Fruit fly (Drosophila melanogaster) whole organism, embryonic: ENCODE data around the gene CG5087.

Experiments used
- CG10321 ChIP-seq: fragments of 200-800 bp; sonication (Bioruptor generic); IDR thresholded peaks from 2 replicates; pipeline ENCODE4 v1.3.6; 2022; ENCODE audit warnings: missing biosample characterization, missing genetic modification characterization
- CG10654 ChIP-seq: fragments of 200-800 bp; sonication (Bioruptor generic); optimal IDR thresholded peaks from 2 replicates; lab custom pipeline; 2016; ENCODE audit warnings: missing biosample characterization, missing genetic modification characterization
- CG11247 ChIP-seq: fragments of 200-800 bp; sonication (Bioruptor generic); IDR thresholded peaks from 2 replicates; pipeline ENCODE4 v1.3.6; 2022; ENCODE audit warnings: missing biosample characterization, missing genetic modification characterization
- CG11695 ChIP-seq: fragments of 200-800 bp; sonication (Bioruptor generic); IDR thresholded peaks from 3 replicates; pipeline ENCODE4 v1.3.6; 2022; ENCODE audit warnings: missing biosample characterization, missing genetic modification characterization
- CG12104 ChIP-seq: fragments of 200-800 bp; sonication (Bioruptor generic); optimal IDR thresholded peaks from 3 replicates; lab custom pipeline; 2016; ENCODE audit warnings: missing biosample characterization, missing genetic modification characterization
- CG12155 ChIP-seq: fragments of 200-800 bp; sonication (Bioruptor generic); optimal IDR thresholded peaks from 3 replicates; lab custom pipeline; 2016; ENCODE audit warnings: missing biosample characterization, missing genetic modification characterization
- CG12299 ChIP-seq: fragments of 200-800 bp; sonication (Bioruptor generic); optimal IDR thresholded peaks from 2 replicates; lab custom pipeline; 2018; ENCODE audit warnings: missing biosample characterization, mild to moderate bottlenecking, missing genetic modification characterization
- CG14441 ChIP-seq: fragments of 200-800 bp; sonication (Bioruptor generic); IDR thresholded peaks from 2 replicates; pipeline ENCODE4 v1.3.6; 2022; ENCODE audit warnings: missing biosample characterization, missing genetic modification characterization
- CG15696 ChIP-seq: fragments of 200-800 bp; sonication (Bioruptor generic); optimal IDR thresholded peaks from 2 replicates; lab custom pipeline; 2019; ENCODE audit warnings: missing biosample characterization, mild to moderate bottlenecking, missing genetic modification characterization, moderate library complexity
- CG16813 ChIP-seq: fragments of 200-800 bp; sonication (Bioruptor generic); IDR thresholded peaks from 3 replicates; pipeline ENCODE4 v1.3.6; 2022; ENCODE audit warnings: missing biosample characterization, missing genetic modification characterization; ENCODE audit not compliant: partially characterized antibody
- CG17361 ChIP-seq: fragments of 200-800 bp; sonication (Bioruptor generic); IDR thresholded peaks from 3 replicates; pipeline ENCODE4 v1.3.6; 2022; ENCODE audit warnings: missing biosample characterization, missing genetic modification characterization
- CG17612 ChIP-seq: fragments of 200-800 bp; sonication (Bioruptor generic); IDR thresholded peaks from 2 replicates; pipeline ENCODE4 v1.3.6; 2022; ENCODE audit warnings: missing biosample characterization, missing genetic modification characterization
- CG18262 ChIP-seq: fragments of 200-800 bp; optimal IDR thresholded peaks from 3 replicates; lab custom pipeline; 2019; ENCODE audit warnings: missing biosample characterization, mild to moderate bottlenecking, missing genetic modification characterization, moderate library complexity
- CG18764 ChIP-seq: fragments of 200-800 bp; sonication (Bioruptor generic); optimal IDR thresholded peaks from 3 replicates; lab custom pipeline; 2016; ENCODE audit warnings: missing biosample characterization, missing genetic modification characterization
- CG2129 ChIP-seq: fragments of 200-800 bp; sonication (Bioruptor generic); IDR thresholded peaks from 2 replicates; pipeline ENCODE4 v1.3.6; 2022; ENCODE audit warnings: missing biosample characterization, missing genetic modification characterization; ENCODE audit not compliant: partially characterized antibody
- CG3065 ChIP-seq: fragments of 200-800 bp; sonication (Bioruptor generic); optimal IDR thresholded peaks from 2 replicates; lab custom pipeline; 2016; ENCODE audit warnings: missing biosample characterization, missing genetic modification characterization
- CG3995 ChIP-seq: fragments of 200-800 bp; sonication (Bioruptor generic); optimal IDR thresholded peaks from 3 replicates; lab custom pipeline; 2016; ENCODE audit warnings: missing biosample characterization, missing genetic modification characterization
- CG4424 ChIP-seq: fragments of 200-800 bp; sonication (Bioruptor generic); optimal IDR thresholded peaks from 3 replicates; lab custom pipeline; 2016; ENCODE audit warnings: missing biosample characterization, missing genetic modification characterization
- CG4854 ChIP-seq: fragments of 200-800 bp; sonication (Bioruptor generic); optimal IDR thresholded peaks from 2 replicates; lab custom pipeline; 2016; ENCODE audit warnings: missing biosample characterization, missing genetic modification characterization, inconsistent platforms
- CG7271 ChIP-seq: fragments of 200-800 bp; sonication (Bioruptor generic); optimal IDR thresholded peaks from 2 replicates; lab custom pipeline; 2018; ENCODE audit warnings: missing biosample characterization, mild to moderate bottlenecking, missing genetic modification characterization, moderate library complexity
- CG8290 ChIP-seq, 3 experiments: fragments of 200-800 bp; sonication (Bioruptor generic); optimal IDR thresholded peaks; 2 replicates each; lab custom pipeline; 2016 to 2019; ENCODE audit warnings: missing biosample characterization in 3 of 3, missing genetic modification characterization in 3 of 3, mild to moderate bottlenecking in 2 of 3, moderate library complexity in 1 of 3
- CG8765 ChIP-seq: fragments of 200-800 bp; sonication (Bioruptor generic); IDR thresholded peaks from 2 replicates; pipeline ENCODE4 v1.3.6; 2022; ENCODE audit warnings: missing biosample characterization, missing genetic modification characterization
- Ets65A ChIP-seq: fragments of 200-800 bp; sonication (Bioruptor generic); peaks from one replicate; lab custom pipeline; 2016; ENCODE audit warnings: missing biosample characterization, missing genetic modification characterization
- Fer1 ChIP-seq: fragments of 200-800 bp; sonication (Bioruptor generic); optimal IDR thresholded peaks from 2 replicates; lab custom pipeline; 2017; ENCODE audit warnings: missing biosample characterization, mild to moderate bottlenecking, missing genetic modification characterization
- Hand ChIP-seq: fragments of 200-800 bp; sonication (Bioruptor generic); optimal IDR thresholded peaks from 2 replicates; lab custom pipeline; 2017; ENCODE audit warnings: mild to moderate bottlenecking, missing biosample characterization, missing genetic modification reagents, missing genetic modification characterization
- Hey ChIP-seq: fragments of 200-800 bp; sonication (Bioruptor generic); optimal IDR thresholded peaks from 3 replicates; lab custom pipeline; 2018; ENCODE audit warnings: missing biosample characterization, mild to moderate bottlenecking, missing genetic modification characterization
- Hr78 ChIP-seq, 2 experiments: fragments of 200-800 bp in 1 of 2; fragments of >200 bp in 1 of 2; sonication (Bioruptor generic) in 1 of 2; optimal IDR thresholded peaks; 2 replicates each; lab custom pipeline; 2017 to 2019; ENCODE audit warnings: missing biosample characterization in 2 of 2, missing genetic modification characterization in 2 of 2, mild to moderate bottlenecking in 1 of 2, moderate library complexity in 1 of 2
- Nf-YB ChIP-seq: fragments of 200-800 bp; sonication (Bioruptor generic); optimal IDR thresholded peaks from 3 replicates; lab custom pipeline; 2019; ENCODE audit warnings: missing biosample characterization, mild to moderate bottlenecking, missing genetic modification characterization, moderate library complexity
- Oli ChIP-seq: fragments of 200-800 bp; sonication (Bioruptor generic); optimal IDR thresholded peaks from 2 replicates; lab custom pipeline; 2018; ENCODE audit warnings: missing biosample characterization, mild to moderate bottlenecking, missing genetic modification characterization, moderate library complexity
- Rx ChIP-seq: fragments of 200-800 bp; sonication (Bioruptor generic); IDR thresholded peaks from 2 replicates; pipeline ENCODE4 v1.3.6; 2022; ENCODE audit warnings: missing biosample characterization, missing genetic modification characterization
- Trl ChIP-seq, 3 experiments: fragments of >200 bp in 2 of 3; fragments of 200-800 bp in 1 of 3; sonication (Bioruptor generic) in 1 of 3; optimal IDR thresholded peaks; 2 replicates in 1 of 3; 3 replicates in 2 of 3; lab custom pipeline; 2016 to 2017; ENCODE audit warnings: missing biosample characterization in 1 of 3, missing genetic modification characterization in 1 of 3
- ara ChIP-seq: fragments of 200-800 bp; sonication (Bioruptor generic); IDR thresholded peaks from 2 replicates; pipeline ENCODE4 v1.3.6; 2022; ENCODE audit warnings: missing biosample characterization, missing genetic modification characterization
- cad ChIP-seq: fragments of >200 bp; optimal IDR thresholded peaks from 2 replicates; lab custom pipeline; 2017; ENCODE audit warnings: missing biosample characterization, missing genetic modification characterization
- chn ChIP-seq: fragments of 200-800 bp; sonication (Bioruptor generic); optimal IDR thresholded peaks from 2 replicates; lab custom pipeline; 2016; ENCODE audit warnings: missing biosample characterization, missing genetic modification characterization
- da ChIP-seq: fragments of 200-800 bp; sonication (Bioruptor generic); optimal IDR thresholded peaks from 2 replicates; lab custom pipeline; 2016; ENCODE audit warnings: missing biosample characterization, missing genetic modification characterization
- hbn ChIP-seq: fragments of 200-800 bp; sonication (Bioruptor generic); IDR thresholded peaks from 2 replicates; pipeline ENCODE4 v1.3.6; 2022; ENCODE audit warnings: missing biosample characterization, missing genetic modification characterization; ENCODE audit not compliant: partially characterized antibody
- ind ChIP-seq: fragments of 200-800 bp; sonication (Bioruptor generic); optimal IDR thresholded peaks from 3 replicates; lab custom pipeline; 2016; ENCODE audit warnings: missing biosample characterization, missing genetic modification characterization
- lola ChIP-seq, 3 experiments: fragments of >200 bp in 2 of 3; fragments of 200-800 bp in 1 of 3; sonication (Bioruptor generic) in 1 of 3; optimal IDR thresholded peaks; 2 replicates each; lab custom pipeline; 2017 to 2019; ENCODE audit warnings: missing biosample characterization in 3 of 3, missing genetic modification characterization in 3 of 3, mild to moderate bottlenecking in 1 of 3, moderate library complexity in 1 of 3
- nerfin-1 ChIP-seq: fragments of 200-800 bp; sonication (Bioruptor generic); optimal IDR thresholded peaks from 3 replicates; lab custom pipeline; 2019; ENCODE audit warnings: missing biosample characterization, mild to moderate bottlenecking, missing genetic modification characterization, moderate library complexity
- nom ChIP-seq: fragments of 200-800 bp; sonication (Bioruptor generic); optimal IDR thresholded peaks from 2 replicates; lab custom pipeline; 2017; ENCODE audit warnings: missing biosample characterization, missing genetic modification characterization, mild to moderate bottlenecking, moderate library complexity, missing genetic modification reagents
- pb ChIP-seq: fragments of 200-800 bp; sonication (Bioruptor generic); optimal IDR thresholded peaks from 3 replicates; lab custom pipeline; 2016; ENCODE audit warnings: missing biosample characterization, missing genetic modification characterization
- phol ChIP-seq: fragments of 200-800 bp; sonication (Bioruptor generic); optimal IDR thresholded peaks from 3 replicates; lab custom pipeline; 2018; ENCODE audit warnings: missing biosample characterization, mild to moderate bottlenecking, missing genetic modification characterization, moderate library complexity
- pros ChIP-seq: fragments of 200-800 bp; sonication (Bioruptor generic); optimal IDR thresholded peaks from 3 replicates; lab custom pipeline; 2019; ENCODE audit warnings: missing biosample characterization, mild to moderate bottlenecking, missing genetic modification characterization, moderate library complexity
- sisA ChIP-seq: fragments of 200-800 bp; sonication (Bioruptor generic); IDR thresholded peaks from 2 replicates; pipeline ENCODE4 v1.3.6; 2022; ENCODE audit warnings: missing biosample characterization, missing genetic modification characterization
- stc ChIP-seq: fragments of 200-800 bp; sonication (Bioruptor generic); IDR thresholded peaks from 2 replicates; pipeline ENCODE4 v1.3.6; 2022; ENCODE audit warnings: missing biosample characterization, missing genetic modification characterization
- tap ChIP-seq: fragments of 200-800 bp; optimal IDR thresholded peaks from 3 replicates; lab custom pipeline; 2019; ENCODE audit warnings: missing biosample characterization, mild to moderate bottlenecking, missing genetic modification characterization, moderate library complexity
- tll ChIP-seq, 2 experiments: fragments of 200-800 bp in 1 of 2; fragments of >200 bp in 1 of 2; sonication (Bioruptor generic) in 1 of 2; optimal IDR thresholded peaks; 2 replicates each; lab custom pipeline; 2017 to 2019; ENCODE audit warnings: missing biosample characterization in 2 of 2, missing genetic modification characterization in 2 of 2, mild to moderate bottlenecking in 1 of 2, moderate library complexity in 1 of 2
- zen ChIP-seq: fragments of 200-800 bp; sonication (Bioruptor generic); optimal IDR thresholded peaks from 3 replicates; lab custom pipeline; 2018; ENCODE audit warnings: missing biosample characterization, mild to moderate bottlenecking, missing genetic modification characterization, moderate library complexity

The CG5087 gene

dm6 chr3L:8953199-8953956 is 44.6 kb upstream of the CG5087 start (continued):
- no peak for TF ChIP-seq CG4854 (GFP tag; lab: Kevin White, UChicago)
- no peak for TF ChIP-seq cad (GFP tag; lab: Kevin White, UChicago)
- no peak for TF ChIP-seq CG7271 (tag; lab: Kevin White, UChicago)
- no peak for TF ChIP-seq CG8765 (GFP tag; lab: Robert Waterston, UW)
- TF ChIP-seq phol (tag; lab: Kevin White, UChicago), result peak; percentile 73
- TF ChIP-seq CG11695 (GFP tag; lab: Robert Waterston, UW), result peak; percentile 50; the same call in 1 of the 3 replicates
- TF ChIP-seq CG18262 (tag; lab: Kevin White, UChicago), result peak; percentile 78
- no peak for TF ChIP-seq Rx (GFP tag; lab: Robert Waterston, UW)
- TF ChIP-seq CG11247 (GFP tag; lab: Robert Waterston, UW), result no peak
- no peak for TF ChIP-seq CG3065
- no peak for TF ChIP-seq zen (tag; lab: Kevin White, UChicago)
- no peak for TF ChIP-seq Hey (tag; lab: Kevin White, UChicago)
- TF ChIP-seq CG10654 (GFP tag; lab: Kevin White, UChicago), result peak; percentile 4
- peak; percentile 32 for TF ChIP-seq CG15696 (tag; lab: Kevin White, UChicago)
- no peak for TF ChIP-seq Trl (optimal IDR thresholded peaks at IDR 0.05; lab: Kevin White, UChicago)
- TF ChIP-seq Trl (GFP tag; optimal IDR thresholded peaks at IDR 0.05; lab: Kevin White, UChicago), result peak; percentile 22
- TF ChIP-seq hbn (GFP tag; lab: Robert Waterston, UW), result no peak
- TF ChIP-seq Ets65A (GFP tag; lab: Kevin White, UChicago), result peak; percentile 46
- no peak for TF ChIP-seq CG2129 (GFP tag; lab: Robert Waterston, UW)
- TF ChIP-seq Hr78 (GFP tag; optimal IDR thresholded peaks at IDR 0.05; lab: Kevin White, UChicago), result no peak
- no peak for TF ChIP-seq CG3995 (GFP tag; lab: Kevin White, UChicago)
- peak; percentile 40; the same call in 2 of the 3 replicates for TF ChIP-seq CG16813 (GFP tag; lab: Robert Waterston, UW)
- TF ChIP-seq CG18764 (GFP tag; lab: Kevin White, UChicago), result peak; percentile 22
- peak; percentile 68 for TF ChIP-seq CG12299
- no peak for TF ChIP-seq stc (GFP tag; lab: Robert Waterston, UW)
- TF ChIP-seq Hand (GFP tag; lab: Kevin White, UChicago), result peak; percentile 57
- TF ChIP-seq CG17612 (GFP tag; lab: Robert Waterston, UW), result no peak
- no peak for TF ChIP-seq CG8290 (GFP tag; optimal IDR thresholded peaks at IDR 0.05; lab: Kevin White, UChicago)
- peak in 1 of 2 experiments; percentile 26 for TF ChIP-seq CG8290 (tag; optimal IDR thresholded peaks at IDR 0.05; lab: Kevin White, UChicago)
- peak; percentile 40 for TF ChIP-seq nom (GFP tag; lab: Kevin White, UChicago)
- no peak for TF ChIP-seq CG10321 (GFP tag; lab: Robert Waterston, UW)
- no peak; the same call in 1 of the 2 replicates for TF ChIP-seq CG14441 (GFP tag; lab: Robert Waterston, UW)
- peak; percentile 36 for TF ChIP-seq CG4424 (GFP tag; lab: Kevin White, UChicago)
- TF ChIP-seq Nf-YB, result peak; percentile 52
- peak; percentile 28 for TF ChIP-seq CG12104 (GFP tag; lab: Kevin White, UChicago)
- no peak for TF ChIP-seq pb
- TF ChIP-seq tap, result peak; percentile 30
- TF ChIP-seq CG17361, result peak; percentile 83
- no peak for TF ChIP-seq tll (GFP tag; optimal IDR thresholded peaks at IDR 0.05; lab: Kevin White, UChicago)
- TF ChIP-seq ara, result no peak
- peak; percentile 74 for TF ChIP-seq Oli (tag; lab: Kevin White, UChicago)
- TF ChIP-seq nerfin-1 (tag; lab: Kevin White, UChicago), result peak; percentile 47
- TF ChIP-seq da, result no peak
- TF ChIP-seq lola (GFP tag; optimal IDR thresholded peaks at IDR 0.05; lab: Kevin White, UChicago), result peak in 1 of 3 experiments; percentile 46
- TF ChIP-seq pros (GFP tag; lab: Kevin White, UChicago), result peak; percentile 77
- peak; percentile 2 for TF ChIP-seq chn (GFP tag; lab: Kevin White, UChicago)
- peak; percentile 13 for TF ChIP-seq ind (GFP tag; lab: Kevin White, UChicago)
- peak; percentile 87 for TF ChIP-seq CG12155
- no peak for TF ChIP-seq sisA (GFP tag; lab: Robert Waterston, UW)
- peak; percentile 82 for TF ChIP-seq Fer1 (GFP tag; lab: Kevin White, UChicago)
